Worm (Caenorhabditis elegans) whole organism, midembryonic: ENCODE measurements around the gene col-141.

Source experiments
- T22C8.4 ChIP-seq: fragments of 200-800 bp; sonication (Bioruptor generic); IDR thresholded peaks from 2 replicates; pipeline ENCODE4 v1.3.6; 2022; ENCODE audit warnings: missing genetic modification characterization, missing compliant biosample characterization
- cog-1 ChIP-seq: sonication (generic microtip); optimal IDR thresholded peaks from 2 replicates; lab custom pipeline; 2016; ENCODE audit warnings: missing genetic modification characterization, missing compliant biosample characterization
- flt-1 ChIP-seq: fragments of 200-800 bp; sonication (Bioruptor generic); IDR thresholded peaks from 2 replicates; pipeline ENCODE4 v1.3.6; 2022; ENCODE audit warnings: missing genetic modification characterization, missing compliant biosample characterization
- klf-2 ChIP-seq: fragments of 200-800 bp; sonication (Bioruptor generic); conservative IDR thresholded peaks from 2 replicates; pipeline ENCODE4 v1.3.6; 2022; ENCODE audit warnings: missing genetic modification reagents, missing genetic modification characterization, missing compliant biosample characterization
- med-1 ChIP-seq: sonication (generic microtip); optimal IDR thresholded peaks from 2 replicates; lab custom pipeline; 2017; ENCODE audit warnings: missing genetic modification characterization, mild to moderate bottlenecking, missing compliant biosample characterization, antibody characterized with exemption, missing genetic modification reagents; ENCODE audit not compliant: insufficient read depth
- ref-1 ChIP-seq: fragments of 200-800 bp; sonication (Bioruptor generic); conservative IDR thresholded peaks from 2 replicates; pipeline ENCODE4 v1.3.6; 2022; ENCODE audit warnings: missing genetic modification reagents, missing genetic modification characterization, missing compliant biosample characterization
- tab-1 ChIP-seq: fragments of 200-800 bp; sonication (Bioruptor generic); IDR thresholded peaks from 2 replicates; pipeline ENCODE4 v1.3.6; 2022; ENCODE audit warnings: missing genetic modification characterization, missing compliant biosample characterization
- ztf-23 ChIP-seq: fragments of 200-800 bp; sonication (Bioruptor generic); IDR thresholded peaks from 2 replicates; pipeline ENCODE4 v1.3.6; 2022; ENCODE audit warnings: missing genetic modification reagents, missing genetic modification characterization, missing compliant biosample characterization
- ztf-29 ChIP-seq: fragments of 200-800 bp; sonication (Bioruptor generic); IDR thresholded peaks from 2 replicates; pipeline ENCODE4 v1.3.6; 2022; ENCODE audit warnings: missing genetic modification reagents, missing genetic modification characterization, missing compliant biosample characterization

The col-141 gene

DNA sequence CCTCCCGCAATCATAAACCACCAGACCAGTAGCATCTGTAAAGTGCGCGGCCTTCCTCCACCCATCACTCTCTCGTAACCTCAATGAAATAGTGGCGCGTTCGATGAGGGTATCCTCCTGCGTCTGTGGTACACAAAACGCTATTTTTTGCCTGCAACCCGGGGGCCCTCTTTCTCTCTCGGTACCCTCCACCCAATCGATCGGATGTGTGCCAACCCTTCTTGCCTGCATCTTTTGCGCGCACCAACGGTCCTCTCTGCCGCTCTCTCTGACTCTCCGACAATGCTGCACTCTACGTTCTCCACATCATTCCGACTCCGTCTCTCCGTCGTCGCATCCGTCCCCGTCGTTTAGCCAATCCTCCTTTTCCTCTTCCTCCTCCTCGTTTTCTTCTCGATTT lies 50.0 kb downstream of the col-141 start:
- TF ChIP-seq tab-1 (GFP tag; lab: Robert Waterston, UW) (0 out of 2 replicates have a peak, but pooled peaks have one; percentile 32), ref-1 (GFP tag; lab: Robert Waterston, UW) (no peak), cog-1 (tag; lab: Kevin White, UChicago) (peak; percentile 69), klf-2 (GFP tag; lab: Robert Waterston, UW) (no peak), flt-1 (GFP tag; lab: Robert Waterston, UW) (peak; percentile 67; the same call in 1 of the 2 replicates), ztf-29 (GFP tag; lab: Robert Waterston, UW) (no peak), ztf-23 (GFP tag; lab: Robert Waterston, UW) (peak; percentile 58; the same call in 1 of the 2 replicates), med-1 (no peak), T22C8.4 (GFP tag; lab: Robert Waterston, UW) (peak; percentile 93)
